Worm (Caenorhabditis elegans) whole organism, midembryonic: ENCODE data around the gene F44E7.7.

Experiments
- klf-2 ChIP-seq: fragments of 200-800 bp; sonication (Bioruptor generic); conservative IDR thresholded peaks from 2 replicates; pipeline ENCODE4 v1.3.6; 2022; ENCODE audit warnings: missing genetic modification reagents, missing genetic modification characterization, missing compliant biosample characterization
- med-1 ChIP-seq: sonication (generic microtip); optimal IDR thresholded peaks from 2 replicates; lab custom pipeline; 2017; ENCODE audit warnings: missing genetic modification characterization, mild to moderate bottlenecking, missing compliant biosample characterization, antibody characterized with exemption, missing genetic modification reagents; ENCODE audit not compliant: insufficient read depth
- ref-1 ChIP-seq: fragments of 200-800 bp; sonication (Bioruptor generic); conservative IDR thresholded peaks from 2 replicates; pipeline ENCODE4 v1.3.6; 2022; ENCODE audit warnings: missing genetic modification reagents, missing genetic modification characterization, missing compliant biosample characterization
- tab-1 ChIP-seq: fragments of 200-800 bp; sonication (Bioruptor generic); IDR thresholded peaks from 2 replicates; pipeline ENCODE4 v1.3.6; 2022; ENCODE audit warnings: missing genetic modification characterization, missing compliant biosample characterization

ce11 chrV:5760132-5760531 lies 25.1 kb downstream of the F44E7.7 start, which contains the start of gene C53A3.1:
- no peak for TF ChIP-seq ref-1
- TF ChIP-seq klf-2 (GFP tag; lab: Robert Waterston, UW), result no peak
- no peak for TF ChIP-seq tab-1 (GFP tag; lab: Robert Waterston, UW)
- TF ChIP-seq med-1 (GFP tag; lab: Kevin White, UChicago), result no peak
